Worm (Caenorhabditis elegans): ENCODE measurements around the gene W08A12.2.

The W08A12.2 gene

ce11 chrV:3644193-3644693 lies 41.4 kb downstream of the W08A12.2 start, which contains the start of gene F59B1.8 (continued):
- TF ChIP-seq set-16 (GFP tag; IDR thresholded peaks at IDR 0.05) (no peak), mxl-3 (GFP tag; optimal IDR thresholded peaks at IDR 0.05) (peak; percentile 57), hlh-30 (tag; optimal IDR thresholded peaks at IDR 0.05; ENCODE audit: insufficient read depth) (peak; percentile 77), dmd-6 (GFP tag; IDR thresholded peaks at IDR 0.05) (peak; percentile 99), F10B5.3 (tag; optimal IDR thresholded peaks at IDR 0.05) (no peak), tra-1 (GFP tag; IDR thresholded peaks at IDR 0.05) (peak; percentile 75), pha-4 (GFP tag; IDR thresholded peaks at IDR 0.05) (0 out of 2 replicates have a peak, but pooled peaks have one; percentile 32), pha-4 (tag; optimal IDR thresholded peaks at IDR 0.05) (peak; percentile 95), nhr-6 (tag; optimal IDR thresholded peaks at IDR 0.05) (peak; percentile 36), unc-62 (GFP tag; optimal IDR thresholded peaks at IDR 0.05 in 1 of 2) (no peak), unc-62 (tag; optimal IDR thresholded peaks at IDR 0.05) (no peak), daf-8 (GFP tag; IDR thresholded peaks at IDR 0.05) (no peak), nhr-28 (tag; optimal IDR thresholded peaks at IDR 0.05) (peak; percentile 100), snpc-1.2 (GFP tag; IDR thresholded peaks at IDR 0.05) (no peak), arid-1 (GFP tag; conservative IDR thresholded peaks at IDR 0.05) (no peak), mdl-1 (tag; optimal IDR thresholded peaks at IDR 0.05) (peak; percentile 29 to 87), cey-2 (tag; optimal IDR thresholded peaks at IDR 0.05; ENCODE audit: borderline replicate concordance, insufficient read depth) (peak; percentile 31), sdz-12 (GFP tag; optimal IDR thresholded peaks at IDR 0.05) (no peak), mep-1 (tag; optimal IDR thresholded peaks at IDR 0.05) (peak; percentile 88), T20F7.1 (GFP tag; optimal IDR thresholded peaks at IDR 0.05) (peak; percentile 70), nhr-11 (tag; optimal IDR thresholded peaks at IDR 0.05) (no peak), dve-1 (tag; optimal IDR thresholded peaks at IDR 0.05; ENCODE audit: insufficient read depth) (peak; percentile 97), nhr-48 (tag; optimal IDR thresholded peaks at IDR 0.05) (peak; percentile 93), lin-13 (GFP tag; optimal IDR thresholded peaks at IDR 0.05) (peak; percentile 59), daf-16 (GFP tag; optimal IDR thresholded peaks at IDR 0.05) (peak in 1 of 2 experiments; percentile 48), daf-16 (tag; optimal IDR thresholded peaks at IDR 0.05) (peak; percentile 89), zip-11 (GFP tag; IDR thresholded peaks at IDR 0.05) (no peak), Y105C5A.15 (GFP tag; IDR thresholded peaks at IDR 0.05) (no peak)

- TF ChIP-seq egl-27 (tag; optimal IDR thresholded peaks at IDR 0.05) (no peak), unc-62 (GFP tag; optimal IDR thresholded peaks at IDR 0.05 in 1 of 2) (no peak), unc-62 (tag; optimal IDR thresholded peaks at IDR 0.05) (no peak), lir-3 (tag; optimal IDR thresholded peaks at IDR 0.05) (no peak), ctbp-1 (GFP tag; IDR thresholded peaks at IDR 0.05) (no peak), dpl-1 (GFP tag; optimal IDR thresholded peaks at IDR 0.05) (no peak), nhr-76 (tag; optimal IDR thresholded peaks at IDR 0.05) (no peak), lin-13 (GFP tag; optimal IDR thresholded peaks at IDR 0.05) (no peak), rbr-2 (tag; optimal IDR thresholded peaks at IDR 0.05) (no peak), madf-5 (GFP tag; IDR thresholded peaks at IDR 0.05) (no peak), nhr-41 (GFP tag; IDR thresholded peaks at IDR 0.05) (no peak), zag-1 (tag; optimal IDR thresholded peaks at IDR 0.05) (no peak), snpc-4 (tag; optimal IDR thresholded peaks at IDR 0.05) (no peak), duxl-1 (tag; optimal IDR thresholded peaks at IDR 0.05; ENCODE audit: poor library complexity) (no peak), nhr-48 (tag; optimal IDR thresholded peaks at IDR 0.05) (no peak), F10B5.3 (tag; optimal IDR thresholded peaks at IDR 0.05) (no peak), daf-8 (GFP tag; IDR thresholded peaks at IDR 0.05) (no peak)
These were observed 45.8 kb downstream of the W08A12.2 start for ce11 chrV:3639873-3640272.

- TF ChIP-seq T26A8.4 (GFP tag; IDR thresholded peaks at IDR 0.05) (no peak), F37D6.2 (tag; optimal IDR thresholded peaks at IDR 0.05) (no peak), F44E2.7 (GFP tag; IDR thresholded peaks at IDR 0.05) (no peak), jun-1 (tag; optimal IDR thresholded peaks at IDR 0.05) (no peak), pqm-1 (tag; optimal IDR thresholded peaks at IDR 0.05) (no peak), aha-1 (tag) (no peak), ztf-11 (tag; optimal IDR thresholded peaks at IDR 0.05) (no peak), ces-1 (GFP tag; optimal IDR thresholded peaks at IDR 0.05) (no peak), zfp-2 (tag; optimal IDR thresholded peaks at IDR 0.05) (no peak), D1046.2 (GFP tag; IDR thresholded peaks at IDR 0.05) (no peak), ceh-32 (tag; optimal IDR thresholded peaks at IDR 0.05; ENCODE audit: poor library complexity) (no peak), F49E8.2 (tag; optimal IDR thresholded peaks at IDR 0.05; ENCODE audit: borderline replicate concordance) (no peak), dmd-9 (GFP tag; IDR thresholded peaks at IDR 0.05) (no peak)
These were observed 48.6 kb downstream of the W08A12.2 start, which contains the start of gene srx-41 for ce11 chrV:3637086-3637485. srx-41 (minus strand) TSS chrV:3637186.
